Fruit fly (Drosophila melanogaster): ENCODE results near the gene Tsp26A.

The Tsp26A gene

dm6 chr2L:6019352-6020131, 19.5 kb downstream of the Tsp26A start, which contains the start of gene H2.0 (continued):
- TF ChIP-seq HLHmδ (GFP tag; optimal IDR thresholded peaks at IDR 0.05) (peak; percentile 79), Xrp1 (GFP tag; IDR thresholded peaks at IDR 0.05) (peak; percentile 47; the same call in 1 of the 2 replicates), Sry-δ (GFP tag; optimal IDR thresholded peaks at IDR 0.05) (no peak), Xbp1 (GFP tag; optimal IDR thresholded peaks at IDR 0.05) (peak; percentile 22), ash1 (GFP tag; optimal IDR thresholded peaks at IDR 0.05) (no peak), CG11504 (tag; optimal IDR thresholded peaks at IDR 0.05) (no peak), CG13624 (GFP tag; optimal IDR thresholded peaks at IDR 0.05) (no peak), CG12155 (GFP tag; optimal IDR thresholded peaks at IDR 0.05) (no peak), slou (GFP tag; optimal IDR thresholded peaks at IDR 0.05) (no peak), Vsx1 (GFP tag; optimal IDR thresholded peaks at IDR 0.05) (peak; percentile 50), crol (GFP tag; IDR thresholded peaks at IDR 0.05) (no peak), CG7963 (GFP tag; IDR thresholded peaks at IDR 0.05; ENCODE audit: partially characterized antibody) (no peak), Drgx (GFP tag; IDR thresholded peaks at IDR 0.05) (peak; percentile 7; the same call in 1 of the 2 replicates), CG1603 (tag; optimal IDR thresholded peaks at IDR 0.05) (peak; percentile 57), CG12071 (GFP tag; optimal IDR thresholded peaks at IDR 0.05) (no peak), CG4424 (GFP tag; optimal IDR thresholded peaks at IDR 0.05) (peak; percentile 46), CG31224 (GFP tag; IDR thresholded peaks at IDR 0.05) (0 out of 2 replicates have a peak, but pooled peaks have one; percentile 26), usp (GFP tag; optimal IDR thresholded peaks at IDR 0.05) (no peak), CG7786 (GFP tag; optimal IDR thresholded peaks at IDR 0.05) (no peak), CG8089 (GFP tag; optimal IDR thresholded peaks at IDR 0.05) (no peak), Elba2 (GFP tag; optimal IDR thresholded peaks at IDR 0.05) (no peak), CG7987 (GFP tag; optimal IDR thresholded peaks at IDR 0.05) (no peak), CG34376 (GFP tag; optimal IDR thresholded peaks at IDR 0.05) (no peak), Doc2 (GFP tag; IDR thresholded peaks at IDR 0.05) (no peak), CG31365 (tag; optimal IDR thresholded peaks at IDR 0.05) (no peak), kah (GFP tag; optimal IDR thresholded peaks at IDR 0.05) (peak; percentile 5), sug (tag; optimal IDR thresholded peaks at IDR 0.05) (no peak), Dek (tag; optimal IDR thresholded peaks at IDR 0.05) (no peak), da (GFP tag; optimal IDR thresholded peaks at IDR 0.05) (no peak), hb (GFP tag; IDR thresholded peaks at IDR 0.05; ENCODE audit: partially characterized antibody) (no peak), CG7839 (tag; optimal IDR thresholded peaks at IDR 0.05) (peak; percentile 45), Neu2 (GFP tag; optimal IDR thresholded peaks at IDR 0.05; ENCODE audit: borderline replicate concordance) (no peak), mirr (GFP tag; optimal IDR thresholded peaks at IDR 0.05) (no peak), Fer3 (tag; optimal IDR thresholded peaks at IDR 0.05) (no peak), CG4707 (GFP tag; optimal IDR thresholded peaks at IDR 0.05) (peak; percentile 1), Rx (GFP tag; IDR thresholded peaks at IDR 0.05) (no peak)

dm6 chr2L:6020535-6020934, 20.5 kb downstream of the Tsp26A start, which contains the start of gene CG13996:
TSS of gene CG13996 (plus strand) at chr2L:6020835.
- TF ChIP-seq CG9727 (GFP tag; optimal IDR thresholded peaks at IDR 0.05) (no peak), BEAF-32 (GFP tag; optimal IDR thresholded peaks at IDR 0.05) (no peak), repo (GFP tag; optimal IDR thresholded peaks at IDR 0.05) (no peak), dysf (GFP tag; IDR thresholded peaks at IDR 0.05) (no peak), fru (optimal IDR thresholded peaks at IDR 0.05) (no peak), aop (GFP tag; IDR thresholded peaks at IDR 0.05) (no peak), CG32767 (GFP tag; IDR thresholded peaks at IDR 0.05) (no peak), abd-A (tag; optimal IDR thresholded peaks at IDR 0.05) (no peak), knrl (GFP tag; IDR thresholded peaks at IDR 0.05; ENCODE audit: partially characterized antibody) (no peak)
